Worm (Caenorhabditis elegans) whole organism, mixed stage, embryonic: ENCODE results near the gene T13F2.6.

ENCODE experiments used
- M03D4.4 ChIP-seq: sonication (generic microtip); optimal IDR thresholded peaks from 2 replicates; lab custom pipeline; 2017; ENCODE audit warnings: mild to moderate bottlenecking, missing genetic modification characterization, missing compliant biosample characterization
- bed-3 ChIP-seq: fragments of 200-800 bp; sonication (Bioruptor generic); optimal IDR thresholded peaks from 3 replicates; lab custom pipeline; 2018; ENCODE audit warnings: mild to moderate bottlenecking, missing genetic modification characterization, moderate library complexity, missing compliant biosample characterization
- blmp-1 ChIP-seq: fragments of 150-350 bp; optimal IDR thresholded peaks from 2 replicates; lab custom pipeline; 2014; ENCODE audit warnings: missing biosample characterization, missing genetic modification characterization
- ceh-39 ChIP-seq: fragments of 150-350 bp; optimal IDR thresholded peaks from 2 replicates; lab custom pipeline; 2014; ENCODE audit warnings: missing biosample characterization, missing genetic modification characterization
- ceh-43 ChIP-seq: fragments of 200-800 bp; sonication (Bioruptor generic); optimal IDR thresholded peaks from 2 replicates; lab custom pipeline; 2018; ENCODE audit warnings: mild to moderate bottlenecking, missing genetic modification characterization, moderate library complexity, missing compliant biosample characterization
- ceh-83 ChIP-seq: fragments of 200-800 bp; sonication (Bioruptor generic); optimal IDR thresholded peaks from 2 replicates; lab custom pipeline; 2018; ENCODE audit warnings: mild to moderate bottlenecking, missing genetic modification characterization, missing compliant biosample characterization
- ces-1 ChIP-seq: fragments of 150-350 bp; optimal IDR thresholded peaks from 2 replicates; lab custom pipeline; 2014; ENCODE audit warnings: missing biosample characterization, missing genetic modification reagents, missing genetic modification characterization
- cnd-1 ChIP-seq: fragments of 200-800 bp; sonication (Bioruptor generic); optimal IDR thresholded peaks from 2 replicates; lab custom pipeline; 2018; ENCODE audit warnings: mild to moderate bottlenecking, missing genetic modification characterization, missing compliant biosample characterization
- drap-1 ChIP-seq: fragments of 200-800 bp; sonication (Bioruptor generic); optimal IDR thresholded peaks from 3 replicates; lab custom pipeline; 2018; ENCODE audit warnings: mild to moderate bottlenecking, missing genetic modification characterization, missing compliant biosample characterization
- elt-1 ChIP-seq: sonication (generic microtip); optimal IDR thresholded peaks from 2 replicates; lab custom pipeline; 2017; ENCODE audit warnings: missing genetic modification characterization, mild to moderate bottlenecking, missing compliant biosample characterization, antibody characterized with exemption, moderate library complexity, borderline replicate concordance; ENCODE audit not compliant: insufficient read depth
- elt-3 ChIP-seq: fragments of 150-350 bp; optimal IDR thresholded peaks from 2 replicates; lab custom pipeline; 2014; ENCODE audit warnings: missing biosample characterization, missing genetic modification characterization
- flh-1 ChIP-seq: fragments of 200-800 bp; sonication (Bioruptor generic); optimal IDR thresholded peaks from 2 replicates; lab custom pipeline; 2018; ENCODE audit warnings: mild to moderate bottlenecking, missing genetic modification characterization, moderate library complexity, missing compliant biosample characterization
- ham-2 ChIP-seq: fragments of 200-800 bp; sonication (Bioruptor generic); optimal IDR thresholded peaks from 2 replicates; lab custom pipeline; 2018; ENCODE audit warnings: mild to moderate bottlenecking, missing genetic modification characterization, missing compliant biosample characterization
- hlh-1 ChIP-seq: fragments of 150-350 bp; optimal IDR thresholded peaks from 2 replicates; lab custom pipeline; 2014; ENCODE audit warnings: missing biosample characterization, missing genetic modification reagents, missing genetic modification characterization
- lin-13 ChIP-seq: fragments of 150-350 bp; optimal IDR thresholded peaks from 2 replicates; lab custom pipeline; 2014; ENCODE audit warnings: missing biosample characterization, missing genetic modification characterization
- lin-32 ChIP-seq: fragments of 200-800 bp; sonication (Bioruptor generic); optimal IDR thresholded peaks from 2 replicates; lab custom pipeline; 2018; ENCODE audit warnings: mild to moderate bottlenecking, missing genetic modification characterization, missing compliant biosample characterization
- lsy-2 ChIP-seq: fragments of 150-350 bp; optimal IDR thresholded peaks from 2 replicates; lab custom pipeline; 2014; ENCODE audit warnings: missing biosample characterization, missing genetic modification characterization
- mab-5 ChIP-seq: fragments of 150-350 bp; optimal IDR thresholded peaks from 2 replicates; lab custom pipeline; 2014; ENCODE audit warnings: missing biosample characterization, missing genetic modification characterization
- mep-1 ChIP-seq: fragments of 150-350 bp; optimal IDR thresholded peaks from 2 replicates; lab custom pipeline; 2017; ENCODE audit warnings: missing biosample characterization, missing genetic modification reagents, missing genetic modification characterization, inconsistent platforms
- mls-2 ChIP-seq: sonication (generic microtip); optimal IDR thresholded peaks from 2 replicates; lab custom pipeline; 2016; ENCODE audit warnings: mild to moderate bottlenecking, missing genetic modification characterization, moderate library complexity, missing compliant biosample characterization
- nhr-12 ChIP-seq: fragments of 150-350 bp; optimal IDR thresholded peaks from 2 replicates; lab custom pipeline; 2014; ENCODE audit warnings: missing biosample characterization, missing genetic modification characterization
- nhr-2 ChIP-seq: fragments of 150-350 bp; optimal IDR thresholded peaks from 2 replicates; lab custom pipeline; 2014; ENCODE audit warnings: missing biosample characterization, missing genetic modification characterization
- nhr-237 ChIP-seq: fragments of 150-350 bp; optimal IDR thresholded peaks from 2 replicates; lab custom pipeline; 2014; ENCODE audit warnings: missing biosample characterization, missing genetic modification characterization
- nhr-28 ChIP-seq: fragments of 150-350 bp; optimal IDR thresholded peaks from 2 replicates; lab custom pipeline; 2014; ENCODE audit warnings: missing biosample characterization, missing genetic modification characterization
- nhr-76 ChIP-seq: sonication (generic microtip); optimal IDR thresholded peaks from 2 replicates; lab custom pipeline; 2017; ENCODE audit warnings: missing biosample characterization, missing genetic modification characterization
- pha-4 ChIP-seq: fragments of 150-350 bp; optimal IDR thresholded peaks from 2 replicates; lab custom pipeline; 2018; ENCODE audit warnings: missing biosample characterization, missing genetic modification reagents, missing genetic modification characterization
- sem-2 ChIP-seq: fragments of 200-800 bp; sonication (Bioruptor generic); optimal IDR thresholded peaks from 2 replicates; lab custom pipeline; 2018; ENCODE audit warnings: mild to moderate bottlenecking, missing genetic modification characterization, missing compliant biosample characterization
- snpc-4 ChIP-seq: fragments of 150-350 bp; optimal IDR thresholded peaks from 2 replicates; lab custom pipeline; 2014; ENCODE audit warnings: missing biosample characterization, missing genetic modification characterization
- sptf-1 ChIP-seq: sonication (generic microtip); optimal IDR thresholded peaks from 2 replicates; lab custom pipeline; 2017; ENCODE audit warnings: mild to moderate bottlenecking, missing genetic modification characterization, moderate library complexity, missing compliant biosample characterization
- tbx-8 ChIP-seq: fragments of 200-800 bp; sonication (Bioruptor generic); optimal IDR thresholded peaks from 2 replicates; lab custom pipeline; 2018; ENCODE audit warnings: mild to moderate bottlenecking, missing genetic modification characterization, moderate library complexity, missing compliant biosample characterization
- unc-120 ChIP-seq: sonication (generic microtip); optimal IDR thresholded peaks from 2 replicates; lab custom pipeline; 2017; ENCODE audit warnings: missing genetic modification characterization, missing compliant biosample characterization; ENCODE audit not compliant: poor library complexity, severe bottlenecking
- unc-39 ChIP-seq: fragments of 150-350 bp; optimal IDR thresholded peaks from 2 replicates; lab custom pipeline; 2014; ENCODE audit warnings: missing biosample characterization, missing genetic modification characterization
- unc-62 ChIP-seq: fragments of 150-350 bp; optimal IDR thresholded peaks from 2 replicates; lab custom pipeline; 2014; ENCODE audit warnings: missing biosample characterization, missing genetic modification reagents, missing genetic modification characterization
- zip-8 ChIP-seq: fragments of 150-350 bp; optimal IDR thresholded peaks from 2 replicates; lab custom pipeline; 2014; ENCODE audit warnings: missing biosample characterization, missing genetic modification characterization
- ztf-11 ChIP-seq: fragments of 150-350 bp; optimal IDR thresholded peaks from 2 replicates; lab custom pipeline; 2014; ENCODE audit warnings: missing biosample characterization, missing genetic modification characterization

The T13F2.6 gene

ce11 chrIV:9772096-9772720 is 5.9 kb upstream of the T13F2.6 start, which contains the start of gene cav-1:
Gene cav-1, plus strand, starts transcription at chrIV:9772510.
- TF ChIP-seq ceh-39 (tag; lab: Kevin White, UChicago): peak; percentile 64
- TF ChIP-seq ceh-83 (GFP tag; lab: Kevin White, UChicago): peak; percentile 22
- TF ChIP-seq nhr-237: no peak
- TF ChIP-seq lin-13 (tag; lab: Kevin White, UChicago): peak; percentile 10
- TF ChIP-seq ham-2 (GFP tag; lab: Kevin White, UChicago): no peak
- TF ChIP-seq mls-2 (tag; lab: Kevin White, UChicago): peak; percentile 63
- TF ChIP-seq unc-39 (tag; lab: Kevin White, UChicago): no peak
- no peak for TF ChIP-seq pha-4 (tag; lab: Kevin White, UChicago)
- TF ChIP-seq nhr-76 (tag; lab: Kevin White, UChicago): no peak
- no peak for TF ChIP-seq nhr-28 (tag; lab: Kevin White, UChicago)
- TF ChIP-seq blmp-1 (tag; lab: Kevin White, UChicago): no peak
- no peak for TF ChIP-seq sptf-1 (tag; lab: Kevin White, UChicago)
- no peak for TF ChIP-seq zip-8 (tag; lab: Kevin White, UChicago)
- peak; percentile 52 for TF ChIP-seq unc-62
- TF ChIP-seq unc-120 (tag; lab: Kevin White, UChicago): no peak
- TF ChIP-seq nhr-12 (tag; lab: Kevin White, UChicago): no peak
- TF ChIP-seq tbx-8: no peak
- TF ChIP-seq snpc-4 (tag; lab: Kevin White, UChicago): no peak
- peak; percentile 72 for TF ChIP-seq hlh-1 (tag; lab: Kevin White, UChicago)
- no peak for TF ChIP-seq M03D4.4
- TF ChIP-seq lin-32 (GFP tag; lab: Kevin White, UChicago): peak; percentile 57
- no peak for TF ChIP-seq elt-3 (tag; lab: Kevin White, UChicago)
- peak; percentile 40 for TF ChIP-seq nhr-2 (tag; lab: Kevin White, UChicago)
- TF ChIP-seq elt-1 (tag; lab: Kevin White, UChicago): no peak
- TF ChIP-seq drap-1 (GFP tag; lab: Kevin White, UChicago): peak; percentile 30
- TF ChIP-seq ceh-43: no peak
- TF ChIP-seq cnd-1 (tag; lab: Kevin White, UChicago): peak; percentile 82
- no peak for TF ChIP-seq flh-1 (GFP tag; lab: Kevin White, UChicago)
- TF ChIP-seq lsy-2 (tag; lab: Kevin White, UChicago): peak; percentile 14
- TF ChIP-seq mep-1: no peak
- no peak for TF ChIP-seq ces-1 (GFP tag; lab: Kevin White, UChicago)
- TF ChIP-seq mab-5 (tag; lab: Kevin White, UChicago): no peak
- TF ChIP-seq ztf-11 (tag; lab: Kevin White, UChicago): peak; percentile 65
- no peak for TF ChIP-seq sem-2 (GFP tag; lab: Kevin White, UChicago)
- no peak for TF ChIP-seq bed-3 (GFP tag; lab: Kevin White, UChicago)
- TF ChIP-seq, all 35 proteins: peak for 12

DNA sequence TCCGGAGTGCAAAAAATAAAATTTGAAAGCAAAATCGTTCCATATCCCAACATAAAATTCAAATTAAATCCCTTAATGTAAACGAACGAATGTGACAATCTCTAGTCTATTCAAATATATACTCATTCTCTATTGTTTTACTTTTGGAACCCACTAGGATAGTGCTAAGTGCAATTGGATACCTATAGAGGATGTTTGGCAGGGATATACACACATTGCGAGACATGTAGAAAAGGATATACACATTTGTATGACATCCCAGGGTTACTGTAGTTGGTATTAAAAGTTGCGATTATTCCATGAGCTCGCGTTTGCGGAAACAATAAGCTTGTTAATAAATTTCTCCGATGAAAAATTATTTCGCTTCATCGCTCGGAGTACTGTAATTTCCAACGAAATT is 4.7 kb upstream of the T13F2.6 start:
- TF ChIP-seq ceh-43 (peak; percentile 2), pha-4 (tag; lab: Kevin White, UChicago) (no peak), ces-1 (GFP tag; lab: Kevin White, UChicago) (no peak), nhr-12 (tag; lab: Kevin White, UChicago) (no peak), flh-1 (GFP tag; lab: Kevin White, UChicago) (no peak), M03D4.4 (no peak), nhr-76 (tag; lab: Kevin White, UChicago) (no peak), nhr-28 (tag; lab: Kevin White, UChicago) (no peak), lsy-2 (tag; lab: Kevin White, UChicago) (peak; percentile 78), tbx-8 (no peak), ceh-83 (GFP tag; lab: Kevin White, UChicago) (no peak), unc-120 (tag; lab: Kevin White, UChicago) (no peak), sptf-1 (tag; lab: Kevin White, UChicago) (no peak), cnd-1 (tag; lab: Kevin White, UChicago) (peak; percentile 50), mls-2 (tag; lab: Kevin White, UChicago) (no peak), hlh-1 (tag; lab: Kevin White, UChicago) (no peak), drap-1 (GFP tag; lab: Kevin White, UChicago) (no peak), ztf-11 (tag; lab: Kevin White, UChicago) (no peak), sem-2 (GFP tag; lab: Kevin White, UChicago) (no peak), mep-1 (no peak), ceh-39 (tag; lab: Kevin White, UChicago) (peak; percentile 13), zip-8 (tag; lab: Kevin White, UChicago) (no peak), elt-3 (tag; lab: Kevin White, UChicago) (no peak), elt-1 (tag; lab: Kevin White, UChicago) (no peak), ham-2 (GFP tag; lab: Kevin White, UChicago) (no peak), mab-5 (tag; lab: Kevin White, UChicago) (no peak), unc-62 (no peak), bed-3 (GFP tag; lab: Kevin White, UChicago) (no peak), nhr-2 (tag; lab: Kevin White, UChicago) (peak; percentile 42), nhr-237 (no peak)
